Worm (Caenorhabditis elegans) whole organism, L1 larva: ENCODE data around the gene Y51H4A.23.

Experiments used
- aly-2 ChIP-seq: fragments of 150-350 bp; optimal IDR thresholded peaks from 2 replicates; lab custom pipeline; 2014; ENCODE audit warnings: missing biosample characterization, missing genetic modification characterization
- ceh-82 ChIP-seq, 3 experiments: fragments of 150-350 bp in 1 of 3; sonication (generic microtip) in 2 of 3; optimal IDR thresholded peaks; 2 replicates each; lab custom pipeline; 2014 to 2017; ENCODE audit warnings: missing biosample characterization in 3 of 3, missing genetic modification characterization in 3 of 3
- ceh-90 ChIP-seq: sonication (generic microtip); optimal IDR thresholded peaks from 2 replicates; lab custom pipeline; 2016; ENCODE audit warnings: missing genetic modification characterization, missing compliant biosample characterization
- fkh-10 ChIP-seq: sonication (generic microtip); optimal IDR thresholded peaks from 2 replicates; lab custom pipeline; 2017; ENCODE audit warnings: missing biosample characterization, missing genetic modification reagents, missing genetic modification characterization
- lin-39 ChIP-seq: fragments of 150-350 bp; optimal IDR thresholded peaks from 2 replicates; lab custom pipeline; 2014; ENCODE audit warnings: missing biosample characterization, missing genetic modification reagents, missing genetic modification characterization
- mdl-1 ChIP-seq, 2 experiments: fragments of 150-350 bp; optimal IDR thresholded peaks; 2 replicates each; lab custom pipeline; 2014 to 2017; ENCODE audit warnings: missing biosample characterization in 2 of 2, missing genetic modification characterization in 2 of 2, inconsistent platforms in 1 of 2
- nhr-11 ChIP-seq: fragments of 150-350 bp; optimal IDR thresholded peaks from 2 replicates; lab custom pipeline; 2014; ENCODE audit warnings: missing biosample characterization, missing genetic modification characterization
- nhr-12 ChIP-seq: sonication (generic microtip); optimal IDR thresholded peaks from 2 replicates; lab custom pipeline; 2017; ENCODE audit warnings: missing biosample characterization, missing genetic modification characterization
- nhr-28 ChIP-seq: fragments of 150-350 bp; optimal IDR thresholded peaks from 2 replicates; lab custom pipeline; 2014; ENCODE audit warnings: missing biosample characterization, missing genetic modification characterization
- nhr-77 ChIP-seq: fragments of 150-350 bp; optimal IDR thresholded peaks from 2 replicates; lab custom pipeline; 2014; ENCODE audit warnings: missing biosample characterization, missing genetic modification characterization
- snpc-4 ChIP-seq: fragments of 150-350 bp; optimal IDR thresholded peaks from 2 replicates; lab custom pipeline; 2014; ENCODE audit warnings: missing biosample characterization, missing genetic modification characterization
- sox-4 ChIP-seq: sonication (generic microtip); optimal IDR thresholded peaks from 2 replicates; lab custom pipeline; 2016; ENCODE audit warnings: missing genetic modification characterization, missing compliant biosample characterization
- unc-62 ChIP-seq: fragments of 150-350 bp; optimal IDR thresholded peaks from 2 replicates; lab custom pipeline; 2014; ENCODE audit warnings: missing biosample characterization, missing genetic modification reagents, missing genetic modification characterization
- zag-1 ChIP-seq: fragments of 150-350 bp; optimal IDR thresholded peaks from 2 replicates; lab custom pipeline; 2014; ENCODE audit warnings: missing biosample characterization, missing genetic modification characterization

ce11 chrIV:16706950-16707349, 15.8 kb upstream of the Y51H4A.23 start:
- TF ChIP-seq nhr-77 (tag; lab: Kevin White, UChicago) (no peak), aly-2 (tag; lab: Kevin White, UChicago) (no peak), nhr-12 (tag; lab: Kevin White, UChicago) (no peak), ceh-90 (tag; lab: Kevin White, UChicago) (no peak), nhr-28 (tag; lab: Kevin White, UChicago) (no peak), zag-1 (no peak), fkh-10 (GFP tag; lab: Kevin White, UChicago) (no peak), sox-4 (tag; lab: Kevin White, UChicago) (no peak), nhr-11 (tag; lab: Kevin White, UChicago) (no peak), unc-62 (no peak), ceh-82 (tag; optimal IDR thresholded peaks at IDR 0.05; lab: Kevin White, UChicago) (no peak), mdl-1 (tag; optimal IDR thresholded peaks at IDR 0.05; lab: Kevin White, UChicago) (no peak), lin-39 (tag; lab: Kevin White, UChicago) (no peak), snpc-4 (no peak)
